Worm (Caenorhabditis elegans): ENCODE results near the gene C56E6.7.

Gene C56E6.7

ce11 chrII:6482102-6482501, 34.3 kb upstream of the C56E6.7 start, which contains the start of gene del-10:
TSS of gene del-10 (minus strand) at chrII:6482125.
- TF ChIP-seq tbx-2 (tag; optimal IDR thresholded peaks at IDR 0.05) = no peak
- TF ChIP-seq unc-62 (GFP tag; optimal IDR thresholded peaks at IDR 0.05) = no peak
- peak; percentile 56 for TF ChIP-seq rnt-1 (tag; optimal IDR thresholded peaks at IDR 0.05)
- peak; percentile 27 for TF ChIP-seq lin-14 (GFP tag; optimal IDR thresholded peaks at IDR 0.05)
- no peak for TF ChIP-seq nhr-19 (GFP tag; conservative IDR thresholded peaks at IDR 0.05)
- no peak for TF ChIP-seq mep-1 (tag; optimal IDR thresholded peaks at IDR 0.05)
- no peak for TF ChIP-seq sup-37 (GFP tag; optimal IDR thresholded peaks at IDR 0.05)
- TF ChIP-seq nhr-90 (tag; optimal IDR thresholded peaks at IDR 0.05; ENCODE audit: poor library complexity) = no peak
- no peak for TF ChIP-seq ztf-11 (tag; optimal IDR thresholded peaks at IDR 0.05)
- no peak for TF ChIP-seq nhr-237 (tag; optimal IDR thresholded peaks at IDR 0.05)
- TF ChIP-seq C04F5.9 (tag; optimal IDR thresholded peaks at IDR 0.05) = no peak
- no peak for TF ChIP-seq mab-9 (GFP tag; IDR thresholded peaks at IDR 0.05)
- TF ChIP-seq snpc-4 (tag; optimal IDR thresholded peaks at IDR 0.05) = no peak
- no peak for TF ChIP-seq nhr-11 (tag; optimal IDR thresholded peaks at IDR 0.05)
- no peak for TF ChIP-seq grh-1 (GFP tag; IDR thresholded peaks at IDR 0.05)
- no peak for TF ChIP-seq ama-1 (optimal IDR thresholded peaks at IDR 0.05)
- TF ChIP-seq efl-3 (GFP tag; optimal IDR thresholded peaks at IDR 0.05) = no peak
- peak; percentile 17 for TF ChIP-seq unc-130 (tag; optimal IDR thresholded peaks at IDR 0.05)
- TF ChIP-seq zip-4 (GFP tag; optimal IDR thresholded peaks at IDR 0.05) = no peak
- no peak for TF ChIP-seq nhr-84 (tag; optimal IDR thresholded peaks at IDR 0.05)
- no peak for TF ChIP-seq lin-15B (tag; optimal IDR thresholded peaks at IDR 0.05)
- no peak for TF ChIP-seq hlh-4 (tag; optimal IDR thresholded peaks at IDR 0.05)
- no peak for TF ChIP-seq lir-3 (tag; optimal IDR thresholded peaks at IDR 0.05; ENCODE audit: poor library complexity)
- TF ChIP-seq snu-23 (GFP tag; optimal IDR thresholded peaks at IDR 0.05) = no peak
- no peak for TF ChIP-seq Y116A8C.19 (tag; optimal IDR thresholded peaks at IDR 0.05; ENCODE audit: borderline replicate concordance)
- TF ChIP-seq vab-15 (tag; optimal IDR thresholded peaks at IDR 0.05) = no peak
- no peak for TF ChIP-seq isw-1 (GFP tag; IDR thresholded peaks at IDR 0.05)
- no peak for TF ChIP-seq C16A3.4 (tag; optimal IDR thresholded peaks at IDR 0.05)
- TF ChIP-seq nhr-77 (tag; optimal IDR thresholded peaks at IDR 0.05) = no peak
- TF ChIP-seq ceh-82 (tag; optimal IDR thresholded peaks at IDR 0.05) = no peak
- peak; percentile 12 for TF ChIP-seq nhr-71 (tag; optimal IDR thresholded peaks at IDR 0.05)
- no peak for TF ChIP-seq hpl-2 (GFP tag; optimal IDR thresholded peaks at IDR 0.05)
- no peak for TF ChIP-seq unc-86 (tag; optimal IDR thresholded peaks at IDR 0.05)
- no peak for TF ChIP-seq fos-1 (tag; optimal IDR thresholded peaks at IDR 0.05)
- TF ChIP-seq lsy-2 (tag; optimal IDR thresholded peaks at IDR 0.05) = peak in 1 of 2 experiments; percentile 12
- TF ChIP-seq mef-2 (tag; optimal IDR thresholded peaks at IDR 0.05) = no peak
- TF ChIP-seq ztf-4 (tag; optimal IDR thresholded peaks at IDR 0.05) = no peak
- no peak for TF ChIP-seq aly-2 (tag; optimal IDR thresholded peaks at IDR 0.05)
- TF ChIP-seq C34B4.2 (tag; optimal IDR thresholded peaks at IDR 0.05) = no peak

DNA sequence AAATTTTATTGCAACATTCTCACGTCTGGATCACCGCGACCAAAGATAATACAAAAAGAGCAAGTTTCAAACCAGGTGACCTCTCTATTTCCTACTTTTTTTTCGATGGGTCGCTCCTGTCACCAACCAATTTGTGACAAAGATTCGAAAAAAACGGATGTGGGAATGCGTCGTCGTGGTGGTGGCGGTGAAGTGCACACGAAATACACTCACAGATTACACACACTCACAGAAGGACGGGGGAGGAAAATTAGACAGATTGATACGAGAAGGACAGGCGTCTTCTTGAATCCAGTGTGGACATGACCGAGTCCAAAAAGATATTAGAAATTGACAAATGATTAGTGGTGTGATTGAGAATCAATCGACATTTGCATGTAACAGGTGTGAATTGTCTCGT, 33.6 kb upstream of the C56E6.7 start:
- no peak for TF ChIP-seq unc-30 (tag; optimal IDR thresholded peaks at IDR 0.05)
- no peak for TF ChIP-seq ama-1 (optimal IDR thresholded peaks at IDR 0.05)
- no peak for TF ChIP-seq swsn-7 (tag; optimal IDR thresholded peaks at IDR 0.05)
- TF ChIP-seq vab-15 (tag; optimal IDR thresholded peaks at IDR 0.05) = no peak
- TF ChIP-seq lin-15B (tag; optimal IDR thresholded peaks at IDR 0.05) = no peak
- no peak for TF ChIP-seq mef-2 (tag; optimal IDR thresholded peaks at IDR 0.05)
- no peak for TF ChIP-seq tlp-1 (tag; optimal IDR thresholded peaks at IDR 0.05)
- TF ChIP-seq fos-1 (tag; optimal IDR thresholded peaks at IDR 0.05) = no peak
- TF ChIP-seq F16B12.6 (tag; optimal IDR thresholded peaks at IDR 0.05) = no peak
- TF ChIP-seq unc-130 (tag; optimal IDR thresholded peaks at IDR 0.05) = peak; percentile 19
- no peak for TF ChIP-seq zag-1 (tag; optimal IDR thresholded peaks at IDR 0.05)
- no peak for TF ChIP-seq blmp-1 (tag; optimal IDR thresholded peaks at IDR 0.05)
- no peak for TF ChIP-seq C04F5.9 (tag; optimal IDR thresholded peaks at IDR 0.05)
- TF ChIP-seq ceh-90 (tag; optimal IDR thresholded peaks at IDR 0.05) = no peak
- TF ChIP-seq nhr-90 (tag; optimal IDR thresholded peaks at IDR 0.05; ENCODE audit: poor library complexity) = no peak
- no peak for TF ChIP-seq C34B4.2 (tag; optimal IDR thresholded peaks at IDR 0.05)
- TF ChIP-seq xbp-1 (tag; optimal IDR thresholded peaks at IDR 0.05) = no peak
- TF ChIP-seq zip-4 (GFP tag; optimal IDR thresholded peaks at IDR 0.05) = no peak
- TF ChIP-seq nhr-85 (tag) = no peak
- no peak for TF ChIP-seq efl-1 (optimal IDR thresholded peaks at IDR 0.05)
- TF ChIP-seq efl-1 (GFP tag; optimal IDR thresholded peaks at IDR 0.05 in 1 of 2) = peak in 1 of 2 experiments; percentile 81
- TF ChIP-seq nhr-71 (tag; optimal IDR thresholded peaks at IDR 0.05) = peak; percentile 21
- no peak for TF ChIP-seq nhr-19 (GFP tag; conservative IDR thresholded peaks at IDR 0.05)
- TF ChIP-seq fkh-8 (tag; optimal IDR thresholded peaks at IDR 0.05) = no peak
- TF ChIP-seq hpl-2 (GFP tag; optimal IDR thresholded peaks at IDR 0.05) = no peak
- TF ChIP-seq mab-9 (GFP tag; IDR thresholded peaks at IDR 0.05) = no peak
- TF ChIP-seq rnt-1 (tag; optimal IDR thresholded peaks at IDR 0.05) = peak; percentile 67
- TF ChIP-seq lin-14 (GFP tag; optimal IDR thresholded peaks at IDR 0.05) = peak; percentile 65
